Worm (Caenorhabditis elegans): Measurements from ENCODE around the gene C53D6.10.
"Not testable (repeated sequence)": the region's sequence is repeated elsewhere in the genome, so short reads cannot be mapped to it uniquely, and the experiment has no call there.

DNA sequence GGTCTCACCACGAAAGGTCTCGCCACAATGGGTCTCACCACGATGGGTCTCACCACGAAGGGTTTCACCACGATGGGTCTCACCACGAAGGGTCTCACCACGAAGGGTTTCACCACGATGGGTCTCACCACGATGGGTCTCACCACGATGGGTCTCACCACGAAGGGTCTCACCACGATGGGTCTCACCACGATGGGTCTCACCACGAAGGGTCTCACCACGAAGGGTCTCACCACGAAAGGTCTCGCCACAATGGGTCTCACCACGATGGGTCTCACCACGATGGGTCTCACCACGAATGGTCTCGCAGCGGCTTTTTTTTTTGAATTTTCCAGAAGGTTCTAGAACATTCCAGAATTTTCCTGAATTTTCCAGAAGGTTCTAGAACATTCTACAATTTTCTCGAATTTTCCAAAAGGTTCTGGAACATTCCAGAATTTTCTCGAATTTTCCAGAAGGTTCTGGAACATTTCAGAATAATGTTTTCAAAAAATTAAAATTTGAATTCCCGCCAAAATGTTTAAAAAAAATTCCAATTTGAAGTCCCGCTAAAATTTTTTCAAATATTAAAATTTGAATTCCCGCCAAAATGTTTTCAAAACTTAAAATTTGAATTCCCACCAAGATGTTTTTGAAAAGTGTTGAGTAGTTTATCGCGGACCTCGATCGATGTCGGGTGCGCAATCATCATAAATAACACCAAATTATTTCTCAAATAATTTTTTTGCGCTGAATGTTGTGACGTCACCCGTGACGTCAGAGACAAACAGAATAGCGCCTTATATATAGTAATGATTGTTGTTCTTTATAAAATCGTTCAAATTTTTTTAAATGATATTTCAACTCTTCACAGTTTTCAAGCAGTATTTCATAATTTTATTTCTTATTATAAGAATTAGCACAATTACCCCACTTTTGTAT is 33.3 kb upstream of the C53D6.10 start:
- TF ChIP-seq unc-130 (GFP tag; optimal IDR thresholded peaks at IDR 0.05); unc-39 (tag; optimal IDR thresholded peaks at IDR 0.05); fkh-10 (GFP tag; optimal IDR thresholded peaks at IDR 0.05): not testable (repeated sequence)
